Worm (Caenorhabditis elegans) whole organism, L1 larva: ENCODE data around the gene C25F9.15.
A peak's percentile ranks its signal among the peaks of the same experiment; 100 is the strongest.

Experiments used
- C04F5.9 ChIP-seq: sonication (generic microtip); optimal IDR thresholded peaks from 2 replicates; lab custom pipeline; 2016; ENCODE audit warnings: missing genetic modification characterization, missing compliant biosample characterization
- C16A3.4 ChIP-seq: fragments of 150-350 bp; optimal IDR thresholded peaks from 2 replicates; lab custom pipeline; 2014; ENCODE audit warnings: missing biosample characterization, missing genetic modification characterization
- alr-1 ChIP-seq: fragments of 200-800 bp; sonication (Bioruptor generic); optimal IDR thresholded peaks from 2 replicates; lab custom pipeline; 2018; ENCODE audit warnings: borderline replicate concordance, mild to moderate bottlenecking, missing genetic modification characterization, missing compliant biosample characterization
- aly-2 ChIP-seq: fragments of 150-350 bp; optimal IDR thresholded peaks from 2 replicates; lab custom pipeline; 2014; ENCODE audit warnings: missing biosample characterization, missing genetic modification characterization
- ama-1 ChIP-seq: fragments of 150-350 bp; optimal IDR thresholded peaks from 2 replicates; lab custom pipeline; 2014
- ceh-8 ChIP-seq: fragments of 200-800 bp; sonication (Bioruptor generic); optimal IDR thresholded peaks from 2 replicates; lab custom pipeline; 2018; ENCODE audit warnings: mild to moderate bottlenecking, missing genetic modification characterization, moderate library complexity, missing compliant biosample characterization
- ceh-88 ChIP-seq: fragments of 200-800 bp; sonication (Bioruptor generic); IDR thresholded peaks from 2 replicates; pipeline ENCODE4 v1.3.6; 2022; ENCODE audit warnings: missing genetic modification characterization, missing compliant biosample characterization
- ceh-90 ChIP-seq: sonication (generic microtip); optimal IDR thresholded peaks from 2 replicates; lab custom pipeline; 2016; ENCODE audit warnings: missing genetic modification characterization, missing compliant biosample characterization
- ces-1 ChIP-seq: fragments of 150-350 bp; optimal IDR thresholded peaks from 2 replicates; lab custom pipeline; 2014; ENCODE audit warnings: missing biosample characterization, missing genetic modification reagents, missing genetic modification characterization
- dpl-1 ChIP-seq, 3 experiments: fragments of 150-350 bp in 2 of 3; sonication (generic microtip) in 1 of 3; optimal IDR thresholded peaks; 2 replicates each; lab custom pipeline; 2014 to 2017; ENCODE audit warnings: missing biosample characterization in 3 of 3, missing genetic modification characterization in 3 of 3, missing genetic modification reagents in 3 of 3
- dsc-1 ChIP-seq: sonication (generic microtip); optimal IDR thresholded peaks from 2 replicates; lab custom pipeline; 2016; ENCODE audit warnings: mild to moderate bottlenecking, missing genetic modification characterization, missing compliant biosample characterization
- efl-1 ChIP-seq, 4 experiments: fragments of 150-350 bp; optimal IDR thresholded peaks in 3 of 4; peaks in 1 of 4; 1 replicate in 1 of 4; 2 replicates in 3 of 4; lab custom pipeline; 2014; ENCODE audit warnings: missing biosample characterization in 2 of 4, missing genetic modification characterization in 2 of 4, missing genetic modification reagents in 2 of 4
- efl-3 ChIP-seq: fragments of 200-800 bp; sonication (Bioruptor generic); optimal IDR thresholded peaks from 2 replicates; lab custom pipeline; 2018; ENCODE audit warnings: mild to moderate bottlenecking, missing genetic modification characterization, missing compliant biosample characterization
- egl-27 ChIP-seq, 2 experiments: fragments of 150-350 bp in 1 of 2; sonication (generic microtip); optimal IDR thresholded peaks; 3 replicates each; lab custom pipeline; 2017 to 2018; ENCODE audit warnings: missing biosample characterization in 2 of 2, missing genetic modification characterization in 2 of 2, missing genetic modification reagents in 2 of 2
- ets-5 ChIP-seq: fragments of 200-800 bp; sonication (Bioruptor generic); IDR thresholded peaks from 2 replicates; pipeline ENCODE4 v1.3.6; 2022; ENCODE audit warnings: missing genetic modification characterization, missing compliant biosample characterization
- grh-1 ChIP-seq: fragments of 200-800 bp; sonication (Bioruptor generic); IDR thresholded peaks from 2 replicates; pipeline ENCODE4 v1.3.6; 2022; ENCODE audit warnings: missing genetic modification reagents, missing genetic modification characterization, missing compliant biosample characterization
- jun-1 ChIP-seq: fragments of 150-350 bp; optimal IDR thresholded peaks from 2 replicates; lab custom pipeline; 2014; ENCODE audit warnings: missing biosample characterization, missing genetic modification reagents, missing genetic modification characterization
- lin-14 ChIP-seq: fragments of 200-800 bp; sonication (Bioruptor generic); optimal IDR thresholded peaks from 2 replicates; lab custom pipeline; 2018; ENCODE audit warnings: mild to moderate bottlenecking, missing genetic modification characterization, moderate library complexity, missing compliant biosample characterization
- lin-15B ChIP-seq: fragments of 150-350 bp; sonication (generic microtip); optimal IDR thresholded peaks from 3 replicates; lab custom pipeline; 2014; ENCODE audit warnings: missing biosample characterization, missing genetic modification characterization
- lin-35 ChIP-seq, 2 experiments: fragments of 150-350 bp; optimal IDR thresholded peaks; 2 replicates each; lab custom pipeline; 2014; ENCODE audit warnings: missing biosample characterization in 2 of 2, missing genetic modification characterization in 2 of 2, missing genetic modification reagents in 2 of 2
- lin-39 ChIP-seq: fragments of 150-350 bp; optimal IDR thresholded peaks from 2 replicates; lab custom pipeline; 2014; ENCODE audit warnings: missing biosample characterization, missing genetic modification reagents, missing genetic modification characterization
- lsy-2 ChIP-seq, 2 experiments: fragments of 150-350 bp; optimal IDR thresholded peaks; 2 replicates each; lab custom pipeline; 2014; ENCODE audit warnings: missing biosample characterization in 2 of 2, missing genetic modification characterization in 2 of 2
- mab-9 ChIP-seq: fragments of 200-800 bp; sonication (Bioruptor generic); IDR thresholded peaks from 2 replicates; pipeline ENCODE4 v1.3.6; 2022; ENCODE audit warnings: missing genetic modification reagents, missing genetic modification characterization, missing compliant biosample characterization
- mep-1 ChIP-seq: fragments of 150-350 bp; optimal IDR thresholded peaks from 2 replicates; lab custom pipeline; 2014; ENCODE audit warnings: missing biosample characterization, missing genetic modification characterization
- nhr-20 ChIP-seq: sonication (generic microtip); optimal IDR thresholded peaks from 2 replicates; lab custom pipeline; 2016; ENCODE audit warnings: mild to moderate bottlenecking, missing genetic modification characterization, missing compliant biosample characterization
- nhr-28 ChIP-seq: fragments of 150-350 bp; optimal IDR thresholded peaks from 2 replicates; lab custom pipeline; 2014; ENCODE audit warnings: missing biosample characterization, missing genetic modification characterization
- nhr-47 ChIP-seq: sonication (generic microtip); optimal IDR thresholded peaks from 2 replicates; lab custom pipeline; 2016; ENCODE audit warnings: mild to moderate bottlenecking, missing genetic modification characterization, moderate library complexity, missing compliant biosample characterization
- nhr-71 ChIP-seq: sonication (generic microtip); optimal IDR thresholded peaks from 2 replicates; lab custom pipeline; 2016; ENCODE audit warnings: mild to moderate bottlenecking, missing genetic modification characterization, moderate library complexity, missing compliant biosample characterization
- nhr-77 ChIP-seq: fragments of 150-350 bp; optimal IDR thresholded peaks from 2 replicates; lab custom pipeline; 2014; ENCODE audit warnings: missing biosample characterization, missing genetic modification characterization
- nhr-84 ChIP-seq: sonication (generic microtip); optimal IDR thresholded peaks from 2 replicates; lab custom pipeline; 2017; ENCODE audit warnings: missing biosample characterization, missing genetic modification characterization
- pqm-1 ChIP-seq: sonication (generic microtip); optimal IDR thresholded peaks from 3 replicates; lab custom pipeline; 2017; ENCODE audit warnings: missing biosample characterization, missing genetic modification characterization
- skn-1 ChIP-seq: fragments of 150-350 bp; optimal IDR thresholded peaks from 2 replicates; lab custom pipeline; 2014; ENCODE audit warnings: missing biosample characterization, missing genetic modification characterization
- sox-4 ChIP-seq: sonication (generic microtip); optimal IDR thresholded peaks from 2 replicates; lab custom pipeline; 2016; ENCODE audit warnings: missing genetic modification characterization, missing compliant biosample characterization
- sup-37 ChIP-seq: fragments of 200-800 bp; sonication (Bioruptor generic); optimal IDR thresholded peaks from 2 replicates; lab custom pipeline; 2018; ENCODE audit warnings: mild to moderate bottlenecking, missing genetic modification characterization, missing compliant biosample characterization
- tbx-2 ChIP-seq: sonication (generic microtip); optimal IDR thresholded peaks from 2 replicates; lab custom pipeline; 2016; ENCODE audit warnings: missing genetic modification characterization, missing compliant biosample characterization
- tlp-1 ChIP-seq: fragments of 150-350 bp; optimal IDR thresholded peaks from 2 replicates; lab custom pipeline; 2014; ENCODE audit warnings: missing biosample characterization, missing genetic modification characterization
- unc-62 ChIP-seq: fragments of 150-350 bp; optimal IDR thresholded peaks from 2 replicates; lab custom pipeline; 2014; ENCODE audit warnings: missing biosample characterization, missing genetic modification reagents, missing genetic modification characterization
- unc-98 ChIP-seq: fragments of 200-800 bp; sonication (Bioruptor generic); IDR thresholded peaks from 2 replicates; pipeline ENCODE4 v1.3.6; 2022; ENCODE audit warnings: missing genetic modification characterization, missing compliant biosample characterization
- xbp-1 ChIP-seq: sonication (generic microtip); optimal IDR thresholded peaks from 2 replicates; lab custom pipeline; 2016; ENCODE audit warnings: missing genetic modification characterization, missing compliant biosample characterization
- zip-4 ChIP-seq: fragments of 200-800 bp; sonication (Bioruptor generic); optimal IDR thresholded peaks from 2 replicates; lab custom pipeline; 2018; ENCODE audit warnings: mild to moderate bottlenecking, missing genetic modification characterization, moderate library complexity, missing compliant biosample characterization

The C25F9.15 gene

ce11 chrV:19455650-19456049, 37.7 kb downstream of the C25F9.15 start, which contains the start of the genes Y43F8B.13 and Y43F8B.14:
Gene Y43F8B.13 (plus strand): TSS chrV:19455950.
Gene Y43F8B.14 (minus strand): TSS chrV:19455971.
- TF ChIP-seq mep-1 (tag; lab: Kevin White, UChicago), result no peak
- TF ChIP-seq lin-39 (tag; lab: Kevin White, UChicago), result no peak
- TF ChIP-seq ama-1 (lab: Kevin White, UChicago), result no peak
- no peak for TF ChIP-seq sox-4 (tag; lab: Kevin White, UChicago)
- no peak for TF ChIP-seq efl-1 (optimal IDR thresholded peaks at IDR 0.05; lab: Kevin White, UChicago)
- no peak for TF ChIP-seq efl-1 (GFP tag; optimal IDR thresholded peaks at IDR 0.05 in 1 of 2; lab: Kevin White, UChicago)
- TF ChIP-seq dpl-1 (GFP tag; optimal IDR thresholded peaks at IDR 0.05; lab: Kevin White, UChicago), result no peak
- TF ChIP-seq ceh-88 (GFP tag; lab: Robert Waterston, UW), result no peak
- no peak for TF ChIP-seq lin-35 (GFP tag; optimal IDR thresholded peaks at IDR 0.05; lab: Kevin White, UChicago)
- no peak for TF ChIP-seq ceh-8 (GFP tag; lab: Kevin White, UChicago)
- no peak for TF ChIP-seq ceh-90 (tag; lab: Kevin White, UChicago)
- TF ChIP-seq skn-1, result no peak

ce11 chrV:19457120-19457519, 39.2 kb downstream of the C25F9.15 start, which contains the start of gene Y43F8B.24:
Gene Y43F8B.24 (plus strand): TSS chrV:19457420.
- TF ChIP-seq efl-1 (optimal IDR thresholded peaks at IDR 0.05; lab: Kevin White, UChicago) (no peak), efl-1 (GFP tag; optimal IDR thresholded peaks at IDR 0.05 in 1 of 2; lab: Kevin White, UChicago) (peak in 1 of 2 experiments; percentile 52), nhr-28 (tag; lab: Kevin White, UChicago) (no peak)

ce11 chrV:19462020-19462419, 44.1 kb downstream of the C25F9.15 start, which contains the start of gene Y43F8B.15:
Gene Y43F8B.15 (minus strand): TSS chrV:19462120.
- TF ChIP-seq aly-2 (tag; lab: Kevin White, UChicago) (no peak), tlp-1 (tag; lab: Kevin White, UChicago) (no peak), nhr-20 (no peak), C04F5.9 (tag; lab: Kevin White, UChicago) (no peak), lin-14 (GFP tag; lab: Kevin White, UChicago) (no peak), alr-1 (tag; lab: Kevin White, UChicago) (no peak), skn-1 (no peak), nhr-71 (no peak), xbp-1 (tag; lab: Kevin White, UChicago) (no peak), ces-1 (GFP tag; lab: Kevin White, UChicago) (no peak), sox-4 (tag; lab: Kevin White, UChicago) (no peak), nhr-47 (tag; lab: Kevin White, UChicago) (no peak), nhr-77 (no peak), lin-15B (tag; lab: Kevin White, UChicago) (no peak), mab-9 (GFP tag; lab: Robert Waterston, UW) (no peak), pqm-1 (no peak), ceh-90 (tag; lab: Kevin White, UChicago) (no peak), tbx-2 (no peak), sup-37 (GFP tag; lab: Kevin White, UChicago) (no peak), mep-1 (tag; lab: Kevin White, UChicago) (no peak)

ce11 chrV:19462612-19463011, 44.7 kb downstream of the C25F9.15 start, which contains the start of gene Y43F8B.25:
Gene Y43F8B.25 (plus strand): TSS chrV:19462912.
- TF ChIP-seq efl-1 (optimal IDR thresholded peaks at IDR 0.05; lab: Kevin White, UChicago) (no peak), efl-1 (GFP tag; optimal IDR thresholded peaks at IDR 0.05 in 1 of 2; lab: Kevin White, UChicago) (no peak), jun-1 (no peak), sup-37 (GFP tag; lab: Kevin White, UChicago) (no peak), ets-5 (no peak), lin-15B (tag; lab: Kevin White, UChicago) (no peak), pqm-1 (no peak), dsc-1 (tag; lab: Kevin White, UChicago) (no peak), unc-62 (no peak), skn-1 (no peak), zip-4 (no peak), egl-27 (tag; optimal IDR thresholded peaks at IDR 0.05; lab: Kevin White, UChicago) (no peak), grh-1 (GFP tag; lab: Robert Waterston, UW) (no peak), lsy-2 (tag; optimal IDR thresholded peaks at IDR 0.05; lab: Kevin White, UChicago) (no peak), nhr-84 (tag; lab: Kevin White, UChicago) (no peak), unc-98 (GFP tag; lab: Robert Waterston, UW) (no peak), C16A3.4 (tag; lab: Kevin White, UChicago) (no peak), efl-3 (GFP tag; lab: Kevin White, UChicago) (no peak)
- TF ChIP-seq, all 84 proteins: peak for 0
